Worm (Caenorhabditis elegans) whole organism, late embryonic: ENCODE measurements around the gene F48F7.6.

Source experiments
- F13H6.1 ChIP-seq: sonication (generic microtip); optimal IDR thresholded peaks from 2 replicates; lab custom pipeline; 2016; ENCODE audit warnings: missing genetic modification characterization, missing compliant biosample characterization
- T23F11.4 ChIP-seq: fragments of 200-800 bp; sonication (Bioruptor generic); optimal IDR thresholded peaks from 2 replicates; lab custom pipeline; 2018; ENCODE audit warnings: mild to moderate bottlenecking, missing genetic modification characterization, missing compliant biosample characterization
- Y22D7AL.16 ChIP-seq: sonication (generic microtip); optimal IDR thresholded peaks from 2 replicates; lab custom pipeline; 2016; ENCODE audit warnings: missing genetic modification characterization, missing compliant biosample characterization
- ceh-14 ChIP-seq: sonication (generic microtip); optimal IDR thresholded peaks from 2 replicates; lab custom pipeline; 2016; ENCODE audit warnings: missing genotype, missing genetic modification characterization, missing compliant biosample characterization
- ceh-18 ChIP-seq: sonication (generic microtip); optimal IDR thresholded peaks from 2 replicates; lab custom pipeline; 2016; ENCODE audit warnings: missing genetic modification characterization, missing compliant biosample characterization
- ceh-19 ChIP-seq: fragments of 200-800 bp; sonication (Bioruptor generic); optimal IDR thresholded peaks from 2 replicates; lab custom pipeline; 2018; ENCODE audit warnings: mild to moderate bottlenecking, missing genetic modification characterization, missing compliant biosample characterization
- ceh-6 ChIP-seq: fragments of 200-800 bp; sonication (Bioruptor generic); optimal IDR thresholded peaks from 2 replicates; lab custom pipeline; 2018; ENCODE audit warnings: mild to moderate bottlenecking, missing genetic modification characterization, missing compliant biosample characterization
- dmd-4 ChIP-seq: sonication (generic microtip); optimal IDR thresholded peaks from 2 replicates; lab custom pipeline; 2016; ENCODE audit warnings: borderline replicate concordance, missing genetic modification characterization, missing compliant biosample characterization
- dve-1 ChIP-seq: sonication (generic microtip); optimal IDR thresholded peaks from 2 replicates; lab custom pipeline; 2017; ENCODE audit warnings: antibody characterized with exemption, mild to moderate bottlenecking, missing genetic modification characterization, missing compliant biosample characterization
- elt-2 ChIP-seq: sonication (generic microtip); optimal IDR thresholded peaks from 2 replicates; lab custom pipeline; 2016; ENCODE audit warnings: missing genetic modification reagents, missing genetic modification characterization, missing compliant biosample characterization
- elt-4 ChIP-seq: sonication (generic microtip); optimal IDR thresholded peaks from 2 replicates; lab custom pipeline; 2016; ENCODE audit warnings: missing genetic modification characterization, missing compliant biosample characterization
- eyg-1 ChIP-seq: sonication (generic microtip); optimal IDR thresholded peaks from 2 replicates; lab custom pipeline; 2016; ENCODE audit warnings: missing genotype, missing genetic modification characterization, missing compliant biosample characterization
- fax-1 ChIP-seq: sonication (generic microtip); optimal IDR thresholded peaks from 2 replicates; lab custom pipeline; 2016; ENCODE audit warnings: missing genotype, missing genetic modification characterization, missing compliant biosample characterization
- fkh-6 ChIP-seq: sonication (generic microtip); optimal IDR thresholded peaks from 2 replicates; lab custom pipeline; 2016; ENCODE audit warnings: missing genetic modification characterization, missing compliant biosample characterization
- gmeb-2 ChIP-seq: sonication (generic microtip); optimal IDR thresholded peaks from 2 replicates; lab custom pipeline; 2016; ENCODE audit warnings: missing genetic modification characterization, inconsistent platforms, missing compliant biosample characterization
- hlh-6 ChIP-seq: sonication (generic microtip); optimal IDR thresholded peaks from 2 replicates; lab custom pipeline; 2016; ENCODE audit warnings: missing genotype, missing genetic modification characterization, missing compliant biosample characterization
- hlh-8 ChIP-seq: sonication (generic microtip); optimal IDR thresholded peaks from 2 replicates; lab custom pipeline; 2016; ENCODE audit warnings: missing genotype, missing genetic modification characterization, missing compliant biosample characterization
- madf-2 ChIP-seq: sonication (generic microtip); optimal IDR thresholded peaks from 2 replicates; lab custom pipeline; 2017; ENCODE audit warnings: missing genetic modification characterization, missing compliant biosample characterization
- nfya-1 ChIP-seq: sonication (generic microtip); optimal IDR thresholded peaks from 2 replicates; lab custom pipeline; 2017; ENCODE audit warnings: missing genetic modification characterization, mild to moderate bottlenecking, missing compliant biosample characterization, antibody characterized with exemption, moderate library complexity
- nhr-11 ChIP-seq: fragments of 150-350 bp; optimal IDR thresholded peaks from 2 replicates; lab custom pipeline; 2014; ENCODE audit warnings: missing biosample characterization, missing genetic modification characterization
- npax-4 ChIP-seq: sonication (generic microtip); optimal IDR thresholded peaks from 2 replicates; lab custom pipeline; 2016; ENCODE audit warnings: missing genetic modification characterization, missing compliant biosample characterization
- odd-2 ChIP-seq: sonication (generic microtip); optimal IDR thresholded peaks from 2 replicates; lab custom pipeline; 2017; ENCODE audit warnings: antibody characterized with exemption, mild to moderate bottlenecking, missing genetic modification characterization, missing compliant biosample characterization
- pag-3 ChIP-seq: sonication (generic microtip); optimal IDR thresholded peaks from 2 replicates; lab custom pipeline; 2016; ENCODE audit warnings: missing compliant biosample characterization, missing genetic modification characterization, borderline replicate concordance
- pat-9 ChIP-seq: fragments of 200-800 bp; sonication (Bioruptor generic); optimal IDR thresholded peaks from 2 replicates; lab custom pipeline; 2018; ENCODE audit warnings: mild to moderate bottlenecking, missing genetic modification characterization, moderate library complexity, missing compliant biosample characterization
- pax-1 ChIP-seq: fragments of 150-350 bp; optimal IDR thresholded peaks from 2 replicates; lab custom pipeline; 2014; ENCODE audit warnings: missing biosample characterization, missing genetic modification characterization
- pqm-1 ChIP-seq: sonication (generic microtip); optimal IDR thresholded peaks from 2 replicates; lab custom pipeline; 2016; ENCODE audit warnings: missing genetic modification characterization, missing compliant biosample characterization
- pros-1 ChIP-seq: fragments of 150-350 bp; optimal IDR thresholded peaks from 2 replicates; lab custom pipeline; 2014; ENCODE audit warnings: missing biosample characterization, missing genetic modification reagents, missing genetic modification characterization
- ref-2 ChIP-seq: sonication (generic microtip); optimal IDR thresholded peaks from 2 replicates; lab custom pipeline; 2016; ENCODE audit warnings: missing genetic modification characterization, missing compliant biosample characterization
- sox-4 ChIP-seq: sonication (generic microtip); optimal IDR thresholded peaks from 2 replicates; lab custom pipeline; 2017; ENCODE audit warnings: mild to moderate bottlenecking, missing genetic modification characterization, inconsistent platforms, missing compliant biosample characterization
- ttx-3 ChIP-seq: sonication (generic microtip); optimal IDR thresholded peaks from 2 replicates; lab custom pipeline; 2016; ENCODE audit warnings: missing genetic modification reagents, missing genetic modification characterization, missing compliant biosample characterization
- unc-3 ChIP-seq, 2 experiments: fragments of 200-800 bp in 1 of 2; sonication (Bioruptor generic) in 1 of 2; sonication (generic microtip) in 1 of 2; conservative IDR thresholded peaks in 1 of 2; optimal IDR thresholded peaks in 1 of 2; 2 replicates each; pipeline versions ENCODE4 v1.3.6 to Lab custom; 2016 to 2022; ENCODE audit warnings: missing compliant biosample characterization in 2 of 2, missing genetic modification characterization in 2 of 2, missing genetic modification reagents in 1 of 2
- unc-55 ChIP-seq: sonication (generic microtip); optimal IDR thresholded peaks from 2 replicates; lab custom pipeline; 2017; ENCODE audit warnings: missing biosample characterization, missing genetic modification reagents, missing genetic modification characterization

The F48F7.6 gene

ce11 chrX:13936719-13937118 lies 40.9 kb upstream of the F48F7.6 start:
- TF ChIP-seq pqm-1 (tag; lab: Kevin White, UChicago): no peak
- TF ChIP-seq, all 69 proteins: peak for 0

DNA sequence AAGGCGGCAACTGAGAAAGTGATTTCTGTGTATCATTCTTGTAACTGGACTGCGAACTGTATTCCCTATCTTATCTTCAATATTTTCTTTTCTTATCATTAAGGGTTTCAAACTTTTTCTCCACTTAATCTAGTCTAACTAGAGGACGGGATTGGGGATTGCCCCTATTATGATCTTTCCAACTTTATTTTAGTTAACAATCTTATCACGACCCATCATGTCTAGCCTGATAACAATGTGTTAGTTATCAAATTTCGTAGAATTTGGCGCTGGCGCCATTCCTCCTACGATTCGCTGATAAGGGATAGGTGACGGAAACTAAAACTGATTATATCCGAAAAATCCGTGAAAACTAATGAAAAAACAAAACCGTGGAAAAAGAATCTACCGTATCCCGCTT lies 40.3 kb upstream of the F48F7.6 start:
- no peak for TF ChIP-seq dve-1 (tag; lab: Kevin White, UChicago)
- TF ChIP-seq elt-2: peak; percentile 71

- peak; percentile 8 for TF ChIP-seq nfya-1 (tag; lab: Kevin White, UChicago)
- TF ChIP-seq hlh-8 (tag; lab: Kevin White, UChicago): no peak
Measured at ce11 chrX:13937910-13938309, 39.7 kb upstream of the F48F7.6 start.

DNA sequence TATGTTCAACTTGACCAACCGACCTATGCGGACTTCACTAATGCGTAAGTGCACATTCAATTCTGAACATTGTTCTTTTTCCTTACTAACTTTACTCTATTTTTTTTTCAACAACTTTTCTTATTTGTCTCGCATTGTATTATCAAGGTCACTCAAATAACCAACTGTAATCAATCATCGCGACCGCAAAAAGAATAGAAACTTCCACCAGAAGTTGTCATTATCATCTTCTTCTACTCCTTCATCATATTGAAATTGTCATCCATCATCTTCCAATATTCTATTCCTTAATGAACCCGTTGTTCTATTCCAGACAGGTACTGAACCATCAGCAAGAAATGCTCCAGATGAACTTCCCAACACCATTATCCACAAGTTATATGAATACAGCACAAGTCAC lies 38.2 kb upstream of the F48F7.6 start:
- TF ChIP-seq fkh-6 (tag; lab: Kevin White, UChicago): no peak
- TF ChIP-seq pat-9 (tag; lab: Kevin White, UChicago): no peak
- TF ChIP-seq ceh-19 (GFP tag; lab: Kevin White, UChicago): no peak
- no peak for TF ChIP-seq ref-2 (tag; lab: Kevin White, UChicago)
- no peak for TF ChIP-seq hlh-8 (tag; lab: Kevin White, UChicago)
- TF ChIP-seq eyg-1 (tag; lab: Kevin White, UChicago): no peak
- TF ChIP-seq pax-1 (tag; lab: Kevin White, UChicago): no peak
- no peak for TF ChIP-seq unc-55 (GFP tag; lab: Kevin White, UChicago)
- TF ChIP-seq sox-4: no peak
- no peak for TF ChIP-seq elt-4 (tag; lab: Kevin White, UChicago)
- no peak for TF ChIP-seq ceh-14 (tag; lab: Kevin White, UChicago)
- TF ChIP-seq elt-2: no peak
- no peak for TF ChIP-seq odd-2
- no peak for TF ChIP-seq hlh-6 (tag; lab: Kevin White, UChicago)
- no peak for TF ChIP-seq unc-3 (GFP tag; conservative IDR thresholded peaks at IDR 0.05; lab: Robert Waterston, UW)
- TF ChIP-seq unc-3 (tag; optimal IDR thresholded peaks at IDR 0.05; lab: Kevin White, UChicago): no peak
- no peak for TF ChIP-seq pros-1 (tag; lab: Kevin White, UChicago)
- TF ChIP-seq nfya-1 (tag; lab: Kevin White, UChicago): no peak
- TF ChIP-seq T23F11.4 (GFP tag; lab: Kevin White, UChicago): no peak
- TF ChIP-seq madf-2 (tag; lab: Kevin White, UChicago): no peak
- no peak for TF ChIP-seq ceh-6 (GFP tag; lab: Kevin White, UChicago)

ce11 chrX:13940287-13940686 lies 37.3 kb upstream of the F48F7.6 start:
- TF ChIP-seq odd-2: no peak
- no peak for TF ChIP-seq unc-3 (GFP tag; conservative IDR thresholded peaks at IDR 0.05; lab: Robert Waterston, UW)
- no peak for TF ChIP-seq unc-3 (tag; optimal IDR thresholded peaks at IDR 0.05; lab: Kevin White, UChicago)
- TF ChIP-seq dmd-4 (tag; lab: Kevin White, UChicago): no peak
- no peak for TF ChIP-seq gmeb-2 (tag; lab: Kevin White, UChicago)
- TF ChIP-seq F13H6.1 (tag; lab: Kevin White, UChicago): no peak
- TF ChIP-seq Y22D7AL.16 (tag; lab: Kevin White, UChicago): no peak
- no peak for TF ChIP-seq pqm-1 (tag; lab: Kevin White, UChicago)
- no peak for TF ChIP-seq pag-3
- no peak for TF ChIP-seq nhr-11 (tag; lab: Kevin White, UChicago)
- no peak for TF ChIP-seq fax-1 (tag; lab: Kevin White, UChicago)
- TF ChIP-seq npax-4 (tag; lab: Kevin White, UChicago): no peak
- TF ChIP-seq ceh-18: no peak
- TF ChIP-seq ttx-3: no peak
- no peak for TF ChIP-seq dve-1 (tag; lab: Kevin White, UChicago)

DNA sequence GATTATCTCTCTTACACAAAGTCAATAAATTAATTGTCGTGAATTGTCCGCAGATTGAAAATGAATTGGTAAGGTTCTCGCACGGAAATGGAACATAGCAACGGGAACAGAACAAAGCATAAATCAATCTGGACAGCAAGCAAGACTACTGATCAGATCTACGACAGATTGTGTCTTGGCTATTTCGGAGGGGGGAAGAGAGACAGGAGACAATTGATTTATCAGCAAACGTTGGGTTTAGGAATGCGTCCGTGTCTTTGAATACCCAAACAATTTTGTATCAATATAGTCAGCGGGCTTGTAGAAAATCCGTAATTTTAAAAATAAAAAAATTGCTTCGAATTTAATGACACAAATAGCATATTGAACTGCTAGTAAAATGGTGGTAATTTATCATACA lies 36.3 kb upstream of the F48F7.6 start:
- peak; percentile 24 for TF ChIP-seq unc-55 (GFP tag; lab: Kevin White, UChicago)
- no peak for TF ChIP-seq ceh-18
- no peak for TF ChIP-seq dmd-4 (tag; lab: Kevin White, UChicago)
- TF ChIP-seq madf-2 (tag; lab: Kevin White, UChicago): no peak
